Worm (Caenorhabditis elegans) whole organism, early embryonic: ENCODE data around the gene tbc-19.

Experiments
- B0310.2 ChIP-seq: sonication (generic microtip); optimal IDR thresholded peaks from 2 replicates; lab custom pipeline; 2016; ENCODE audit warnings: mild to moderate bottlenecking, missing genetic modification characterization, missing compliant biosample characterization
- F13C5.2 ChIP-seq: sonication (generic microtip); optimal IDR thresholded peaks from 2 replicates; lab custom pipeline; 2017; ENCODE audit warnings: mild to moderate bottlenecking, missing genetic modification characterization, inconsistent platforms, missing compliant biosample characterization
- aly-1 ChIP-seq: sonication (generic microtip); optimal IDR thresholded peaks from 2 replicates; lab custom pipeline; 2016; ENCODE audit warnings: missing genetic modification characterization, missing compliant biosample characterization
- ama-1 ChIP-seq: fragments of 150-350 bp; optimal IDR thresholded peaks from 2 replicates; lab custom pipeline; 2014
- ceh-13 ChIP-seq: fragments of 200-800 bp; sonication (Bioruptor generic); optimal IDR thresholded peaks from 2 replicates; lab custom pipeline; 2018; ENCODE audit warnings: mild to moderate bottlenecking, missing genetic modification characterization, missing compliant biosample characterization
- ceh-36 ChIP-seq: sonication (generic microtip); optimal IDR thresholded peaks from 2 replicates; lab custom pipeline; 2016; ENCODE audit warnings: missing genetic modification characterization, inconsistent platforms, missing compliant biosample characterization
- ets-7 ChIP-seq: sonication (generic microtip); optimal IDR thresholded peaks from 2 replicates; lab custom pipeline; 2016; ENCODE audit warnings: missing genotype, missing genetic modification characterization, missing compliant biosample characterization
- flt-1 ChIP-seq: fragments of 200-800 bp; sonication (Bioruptor generic); IDR thresholded peaks from 2 replicates; pipeline ENCODE4 v1.3.6; 2022; ENCODE audit warnings: missing genetic modification characterization, missing compliant biosample characterization
- hmbx-1 ChIP-seq: sonication (generic microtip); optimal IDR thresholded peaks from 2 replicates; lab custom pipeline; 2016; ENCODE audit warnings: mild to moderate bottlenecking, missing genetic modification characterization, missing compliant biosample characterization
- hmg-4 ChIP-seq: fragments of 200-800 bp; sonication (Bioruptor generic); optimal IDR thresholded peaks from 2 replicates; lab custom pipeline; 2018; ENCODE audit warnings: mild to moderate bottlenecking, missing genetic modification characterization, missing compliant biosample characterization
- hnd-1 ChIP-seq: sonication (generic microtip); optimal IDR thresholded peaks from 2 replicates; lab custom pipeline; 2016; ENCODE audit warnings: missing genetic modification characterization, missing compliant biosample characterization
- pes-1 ChIP-seq: fragments of 200-800 bp; sonication (Bioruptor generic); IDR thresholded peaks from 2 replicates; pipeline ENCODE4 v1.3.6; 2022; ENCODE audit warnings: missing genetic modification reagents, missing genetic modification characterization, missing compliant biosample characterization
- scrt-1 ChIP-seq: fragments of 200-800 bp; sonication (Bioruptor generic); IDR thresholded peaks from 2 replicates; pipeline ENCODE4 v1.3.6; 2022; ENCODE audit warnings: missing genetic modification characterization, missing compliant biosample characterization
- sea-1 ChIP-seq: fragments of 200-800 bp; sonication (Bioruptor generic); conservative IDR thresholded peaks from 2 replicates; pipeline ENCODE4 v1.3.6; 2022; ENCODE audit warnings: missing genetic modification characterization, missing compliant biosample characterization
- tbx-11 ChIP-seq: fragments of 200-800 bp; sonication (Bioruptor generic); IDR thresholded peaks from 2 replicates; pipeline ENCODE4 v1.3.6; 2022; ENCODE audit warnings: missing genetic modification characterization, missing compliant biosample characterization
- tbx-37 ChIP-seq: fragments of 200-800 bp; sonication (Bioruptor generic); conservative IDR thresholded peaks from 2 replicates; pipeline ENCODE4 v1.3.6; 2022; ENCODE audit warnings: missing genetic modification reagents, missing genetic modification characterization, missing compliant biosample characterization
- tra-4 ChIP-seq: sonication (generic microtip); optimal IDR thresholded peaks from 2 replicates; lab custom pipeline; 2017; ENCODE audit warnings: missing genetic modification characterization, missing compliant biosample characterization

Gene tbc-19

ce11 chrX:14033494-14033893 is 21.2 kb upstream of the tbc-19 start, which contains the start of gene arrd-25:
TSS of gene arrd-25 (plus strand) at chrX:14033794.
- TF ChIP-seq hnd-1 (tag; lab: Kevin White, UChicago) (no peak), ama-1 (lab: Kevin White, UChicago) (no peak), ets-7 (tag; lab: Kevin White, UChicago) (no peak)

- TF ChIP-seq tbx-37 (GFP tag; lab: Robert Waterston, UW): no peak
These were observed 18.2 kb upstream of the tbc-19 start for ce11 chrX:14030524-14030923.

ce11 chrX:14029872-14030271 is 17.6 kb upstream of the tbc-19 start:
- TF ChIP-seq hnd-1 (tag; lab: Kevin White, UChicago): no peak

- no peak for TF ChIP-seq aly-1 (tag; lab: Kevin White, UChicago)
These were observed 17.1 kb upstream of the tbc-19 start for ce11 chrX:14029392-14029791.

- TF ChIP-seq hmg-4 (GFP tag; lab: Kevin White, UChicago): no peak
- TF ChIP-seq ets-7 (tag; lab: Kevin White, UChicago): no peak
- no peak for TF ChIP-seq F13C5.2 (tag; lab: Kevin White, UChicago)
These were observed 16.2 kb upstream of the tbc-19 start for ce11 chrX:14028492-14028891.

ce11 chrX:14026893-14027292 is 14.6 kb upstream of the tbc-19 start:
- TF ChIP-seq aly-1 (tag; lab: Kevin White, UChicago): peak; percentile 67
- no peak for TF ChIP-seq pes-1 (GFP tag; lab: Robert Waterston, UW)
- TF ChIP-seq hmg-4 (GFP tag; lab: Kevin White, UChicago): peak; percentile 70
- no peak for TF ChIP-seq ama-1 (lab: Kevin White, UChicago)
- no peak for TF ChIP-seq B0310.2 (tag; lab: Kevin White, UChicago)
- TF ChIP-seq hmbx-1: no peak
- no peak for TF ChIP-seq ceh-13 (GFP tag; lab: Kevin White, UChicago)
- TF ChIP-seq sea-1: peak; percentile 58; the same call in 1 of the 2 replicates
- TF ChIP-seq scrt-1: no peak
- TF ChIP-seq ets-7 (tag; lab: Kevin White, UChicago): peak; percentile 29

ce11 chrX:14024400-14024953 is 12.2 kb upstream of the tbc-19 start:
- TF ChIP-seq hmg-4 (GFP tag; lab: Kevin White, UChicago) (peak; percentile 20), ama-1 (lab: Kevin White, UChicago) (no peak)

- TF ChIP-seq ets-7 (tag; lab: Kevin White, UChicago) (no peak), hnd-1 (tag; lab: Kevin White, UChicago) (no peak), tra-4 (tag; lab: Kevin White, UChicago) (no peak), scrt-1 (no peak), hmbx-1 (no peak), ceh-13 (GFP tag; lab: Kevin White, UChicago) (no peak), B0310.2 (tag; lab: Kevin White, UChicago) (no peak), pes-1 (GFP tag; lab: Robert Waterston, UW) (no peak), aly-1 (tag; lab: Kevin White, UChicago) (no peak)
These were observed 8.0 kb upstream of the tbc-19 start, which contains the start of gene C04C11.1 for ce11 chrX:14020290-14020689. TSS of gene C04C11.1 (plus strand) at chrX:14020590.

ce11 chrX:14016698-14017097 is 4.4 kb upstream of the tbc-19 start:
- peak; percentile 33 for TF ChIP-seq F13C5.2 (tag; lab: Kevin White, UChicago)
- TF ChIP-seq flt-1 (GFP tag; lab: Robert Waterston, UW): no peak
- peak; percentile 63 for TF ChIP-seq hmg-4 (GFP tag; lab: Kevin White, UChicago)

- TF ChIP-seq tbx-37 (GFP tag; lab: Robert Waterston, UW) (peak; percentile 66), pes-1 (GFP tag; lab: Robert Waterston, UW) (peak; percentile 86), aly-1 (tag; lab: Kevin White, UChicago) (peak; percentile 69), B0310.2 (tag; lab: Kevin White, UChicago) (peak; percentile 54), ceh-36 (tag; lab: Kevin White, UChicago) (peak; percentile 79), sea-1 (peak; percentile 84), hmbx-1 (peak; percentile 49), F13C5.2 (tag; lab: Kevin White, UChicago) (peak; percentile 79), tra-4 (tag; lab: Kevin White, UChicago) (peak; percentile 60), ama-1 (lab: Kevin White, UChicago) (no peak), hnd-1 (tag; lab: Kevin White, UChicago) (peak; percentile 73), flt-1 (GFP tag; lab: Robert Waterston, UW) (peak; percentile 83), hmg-4 (GFP tag; lab: Kevin White, UChicago) (peak; percentile 79), tbx-11 (GFP tag; lab: Robert Waterston, UW) (peak; percentile 84), scrt-1 (peak; percentile 85), ceh-13 (GFP tag; lab: Kevin White, UChicago) (peak; percentile 78), ets-7 (tag; lab: Kevin White, UChicago) (peak; percentile 51)
These were observed 3.5 kb upstream of the tbc-19 start for ce11 chrX:14015808-14016207.
